Fruit fly (Drosophila melanogaster) whole organism, embryonic: ENCODE measurements around the gene mtsh.

Experiments used
- Aef1 ChIP-seq: fragments of 200-800 bp; sonication (Bioruptor generic); IDR thresholded peaks from 3 replicates; pipeline ENCODE4 v1.3.6; 2022; ENCODE audit warnings: missing biosample characterization, missing genetic modification characterization
- B-H2 ChIP-seq: fragments of 200-800 bp; sonication (Bioruptor generic); optimal IDR thresholded peaks from 2 replicates; lab custom pipeline; 2018; ENCODE audit warnings: missing biosample characterization, mild to moderate bottlenecking, missing genetic modification characterization
- CG11456 ChIP-seq: fragments of 200-800 bp; sonication (Bioruptor generic); IDR thresholded peaks from 3 replicates; pipeline ENCODE4 v1.3.6; 2022; ENCODE audit warnings: missing biosample characterization, missing genetic modification characterization
- CG11504 ChIP-seq: fragments of 200-800 bp; sonication (Bioruptor generic); optimal IDR thresholded peaks from 3 replicates; lab custom pipeline; 2019; ENCODE audit warnings: missing biosample characterization, mild to moderate bottlenecking, missing genetic modification characterization, moderate library complexity
- CG11723 ChIP-seq: fragments of 200-800 bp; sonication (Bioruptor generic); optimal IDR thresholded peaks from 2 replicates; lab custom pipeline; 2017; ENCODE audit warnings: missing biosample characterization, mild to moderate bottlenecking, missing genetic modification characterization
- CG12219 ChIP-seq: fragments of 200-800 bp; sonication (Bioruptor generic); optimal IDR thresholded peaks from 3 replicates; lab custom pipeline; 2018; ENCODE audit warnings: missing biosample characterization, mild to moderate bottlenecking, missing genetic modification characterization
- CG13775 ChIP-seq: fragments of 200-800 bp; sonication (Bioruptor generic); optimal IDR thresholded peaks from 3 replicates; lab custom pipeline; 2017; ENCODE audit warnings: missing biosample characterization, mild to moderate bottlenecking, missing genetic modification characterization
- CG15073 ChIP-seq: fragments of 200-800 bp; sonication (Bioruptor generic); optimal IDR thresholded peaks from 2 replicates; lab custom pipeline; 2016; ENCODE audit warnings: missing biosample characterization, missing genetic modification characterization
- CG16813 ChIP-seq: fragments of 200-800 bp; sonication (Bioruptor generic); IDR thresholded peaks from 3 replicates; pipeline ENCODE4 v1.3.6; 2022; ENCODE audit warnings: missing biosample characterization, missing genetic modification characterization; ENCODE audit not compliant: partially characterized antibody
- CG17361 ChIP-seq: fragments of 200-800 bp; sonication (Bioruptor generic); IDR thresholded peaks from 3 replicates; pipeline ENCODE4 v1.3.6; 2022; ENCODE audit warnings: missing biosample characterization, missing genetic modification characterization
- CG17912 ChIP-seq: fragments of 200-800 bp; sonication (Bioruptor generic); optimal IDR thresholded peaks from 2 replicates; lab custom pipeline; 2018; ENCODE audit warnings: missing biosample characterization, mild to moderate bottlenecking, missing genetic modification characterization
- CG18764 ChIP-seq: fragments of 200-800 bp; sonication (Bioruptor generic); optimal IDR thresholded peaks from 3 replicates; lab custom pipeline; 2016; ENCODE audit warnings: missing biosample characterization, missing genetic modification characterization
- CG2120 ChIP-seq: fragments of 200-800 bp; sonication (Bioruptor generic); optimal IDR thresholded peaks from 3 replicates; lab custom pipeline; 2016; ENCODE audit warnings: missing biosample characterization, missing genetic modification characterization
- CG2202 ChIP-seq: fragments of 200-800 bp; sonication (Bioruptor generic); optimal IDR thresholded peaks from 2 replicates; lab custom pipeline; 2018; ENCODE audit warnings: missing biosample characterization, mild to moderate bottlenecking, missing genetic modification characterization
- CG2712 ChIP-seq: fragments of 200-800 bp; optimal IDR thresholded peaks from 3 replicates; lab custom pipeline; 2019; ENCODE audit warnings: missing biosample characterization, mild to moderate bottlenecking, missing genetic modification characterization, moderate library complexity
- CG32772 ChIP-seq: fragments of 200-800 bp; sonication (Bioruptor generic); IDR thresholded peaks from 2 replicates; pipeline ENCODE4 v1.3.6; 2022; ENCODE audit warnings: missing biosample characterization, missing genetic modification characterization
- CG6813 ChIP-seq: fragments of 200-800 bp; sonication (Bioruptor generic); optimal IDR thresholded peaks from 2 replicates; lab custom pipeline; 2017; ENCODE audit warnings: missing biosample characterization, missing genetic modification characterization, mild to moderate bottlenecking, moderate library complexity, missing genetic modification reagents
- CG7987 ChIP-seq: fragments of 200-800 bp; sonication (Bioruptor generic); optimal IDR thresholded peaks from 2 replicates; lab custom pipeline; 2018; ENCODE audit warnings: missing biosample characterization, mild to moderate bottlenecking, missing genetic modification characterization, moderate library complexity
- CG8089 ChIP-seq: fragments of 200-800 bp; sonication (Bioruptor generic); optimal IDR thresholded peaks from 3 replicates; lab custom pipeline; 2016; ENCODE audit warnings: missing biosample characterization, missing genetic modification characterization
- Dek ChIP-seq: fragments of 200-800 bp; sonication (Bioruptor generic); optimal IDR thresholded peaks from 3 replicates; lab custom pipeline; 2019; ENCODE audit warnings: missing biosample characterization, mild to moderate bottlenecking, missing genetic modification characterization, moderate library complexity
- Hmr ChIP-seq: fragments of 200-800 bp; sonication (Bioruptor generic); optimal IDR thresholded peaks from 3 replicates; lab custom pipeline; 2017; ENCODE audit warnings: mild to moderate bottlenecking, missing biosample characterization, missing genetic modification reagents, missing genetic modification characterization
- Hr51 ChIP-seq, 2 experiments: fragments of 200-800 bp; sonication (Bioruptor generic); optimal IDR thresholded peaks; 2 replicates in 1 of 2; 3 replicates in 1 of 2; lab custom pipeline; 2016 to 2018; ENCODE audit warnings: missing biosample characterization in 2 of 2, missing genetic modification characterization in 2 of 2, mild to moderate bottlenecking in 1 of 2, moderate library complexity in 1 of 2
- Hsf ChIP-seq: fragments of 200-800 bp; sonication (Bioruptor generic); optimal IDR thresholded peaks from 3 replicates; lab custom pipeline; 2016; ENCODE audit warnings: missing biosample characterization, missing genetic modification characterization
- Lhr ChIP-seq: fragments of 200-800 bp; sonication (Bioruptor generic); optimal IDR thresholded peaks from 3 replicates; lab custom pipeline; 2017; ENCODE audit warnings: mild to moderate bottlenecking, missing biosample characterization, missing genetic modification reagents, missing genetic modification characterization
- NC2β ChIP-seq: fragments of 200-800 bp; sonication (Bioruptor generic); optimal IDR thresholded peaks from 2 replicates; lab custom pipeline; 2016; ENCODE audit warnings: missing biosample characterization, missing genetic modification characterization
- Nf-YA ChIP-seq: fragments of 200-800 bp; sonication (Bioruptor generic); IDR thresholded peaks from 2 replicates; pipeline ENCODE4 v1.3.6; 2022; ENCODE audit warnings: missing biosample characterization, missing genetic modification characterization
- NfI ChIP-seq: fragments of 200-800 bp; sonication (Bioruptor generic); optimal IDR thresholded peaks from 3 replicates; lab custom pipeline; 2018; ENCODE audit warnings: missing biosample characterization, mild to moderate bottlenecking, missing genetic modification characterization, moderate library complexity
- Sin3A ChIP-seq: fragments of >200 bp; optimal IDR thresholded peaks from 2 replicates; lab custom pipeline; 2018
- Sry-β ChIP-seq: fragments of 200-800 bp; sonication (Bioruptor generic); optimal IDR thresholded peaks from 2 replicates; lab custom pipeline; 2018; ENCODE audit warnings: missing biosample characterization, mild to moderate bottlenecking, missing genetic modification characterization, moderate library complexity
- cad ChIP-seq: fragments of >200 bp; optimal IDR thresholded peaks from 2 replicates; lab custom pipeline; 2017; ENCODE audit warnings: missing biosample characterization, missing genetic modification characterization
- da ChIP-seq: fragments of 200-800 bp; sonication (Bioruptor generic); optimal IDR thresholded peaks from 2 replicates; lab custom pipeline; 2016; ENCODE audit warnings: missing biosample characterization, missing genetic modification characterization
- ems ChIP-seq: fragments of 200-800 bp; sonication (Bioruptor generic); optimal IDR thresholded peaks from 3 replicates; lab custom pipeline; 2016; ENCODE audit warnings: missing biosample characterization, missing genetic modification characterization
- exex ChIP-seq: fragments of 200-800 bp; sonication (Bioruptor generic); optimal IDR thresholded peaks from 4 replicates; lab custom pipeline; 2018; ENCODE audit warnings: missing biosample characterization, mild to moderate bottlenecking, missing genetic modification characterization, moderate library complexity
- fd96Cb ChIP-seq: fragments of 200-800 bp; sonication (Bioruptor generic); optimal IDR thresholded peaks from 2 replicates; lab custom pipeline; 2018; ENCODE audit warnings: missing biosample characterization, mild to moderate bottlenecking, missing genetic modification characterization, moderate library complexity
- gsb ChIP-seq: fragments of 200-800 bp; sonication (Bioruptor generic); IDR thresholded peaks from 2 replicates; pipeline ENCODE4 v1.3.6; 2022; ENCODE audit warnings: missing biosample characterization, missing genetic modification characterization
- h ChIP-seq: fragments of >200 bp; optimal IDR thresholded peaks from 2 replicates; lab custom pipeline; 2017
- hb ChIP-seq: fragments of 200-800 bp; sonication (Bioruptor generic); IDR thresholded peaks from 3 replicates; pipeline ENCODE4 v1.3.6; 2022; ENCODE audit warnings: missing biosample characterization, missing genetic modification characterization; ENCODE audit not compliant: partially characterized antibody
- hkb ChIP-seq, 2 experiments: fragments of 200-800 bp in 1 of 2; fragments of >200 bp in 1 of 2; sonication (Bioruptor generic) in 1 of 2; IDR thresholded peaks in 1 of 2; optimal IDR thresholded peaks in 1 of 2; 2 replicates each; pipeline versions ENCODE4 v1.3.6 to Lab custom; 2017 to 2022; ENCODE audit warnings: missing biosample characterization in 1 of 2, missing genetic modification characterization in 1 of 2
- jing ChIP-seq: fragments of 200-800 bp; sonication (Bioruptor generic); optimal IDR thresholded peaks from 2 replicates; lab custom pipeline; 2018; ENCODE audit warnings: missing biosample characterization, mild to moderate bottlenecking, missing genetic modification characterization
- nmo ChIP-seq: fragments of 200-800 bp; sonication (Bioruptor generic); optimal IDR thresholded peaks from 2 replicates; lab custom pipeline; 2018; ENCODE audit warnings: missing biosample characterization, mild to moderate bottlenecking, missing genetic modification characterization, moderate library complexity
- p53 ChIP-seq: fragments of 200-800 bp; sonication (Bioruptor generic); optimal IDR thresholded peaks from 2 replicates; lab custom pipeline; 2016; ENCODE audit warnings: missing biosample characterization, missing genetic modification characterization
- pho ChIP-seq: fragments of 200-800 bp; sonication (Bioruptor generic); optimal IDR thresholded peaks from 2 replicates; lab custom pipeline; 2016; ENCODE audit warnings: missing biosample characterization, missing genetic modification characterization
- sens-2 ChIP-seq: fragments of 200-800 bp; sonication (Bioruptor generic); IDR thresholded peaks from 2 replicates; pipeline ENCODE4 v1.3.6; 2022; ENCODE audit warnings: missing biosample characterization, missing genetic modification characterization
- sna ChIP-seq: fragments of 200-800 bp; sonication (Bioruptor generic); IDR thresholded peaks from 2 replicates; pipeline ENCODE4 v1.3.6; 2022; ENCODE audit warnings: missing biosample characterization, missing genetic modification characterization; ENCODE audit not compliant: partially characterized antibody
- stwl ChIP-seq: fragments of 200-800 bp; sonication (Bioruptor generic); optimal IDR thresholded peaks from 3 replicates; lab custom pipeline; 2018; ENCODE audit warnings: missing biosample characterization, mild to moderate bottlenecking, missing genetic modification characterization, moderate library complexity
- tio ChIP-seq: fragments of 200-800 bp; sonication (Bioruptor generic); optimal IDR thresholded peaks from 2 replicates; lab custom pipeline; 2017; ENCODE audit warnings: missing biosample characterization, missing genetic modification characterization, inconsistent platforms
- toy ChIP-seq: fragments of 200-800 bp; sonication (Bioruptor generic); IDR thresholded peaks from 2 replicates; pipeline ENCODE4 v1.3.6; 2022; ENCODE audit warnings: missing biosample characterization, missing genetic modification characterization
- tx ChIP-seq: fragments of 200-800 bp; sonication (Bioruptor generic); optimal IDR thresholded peaks from 2 replicates; lab custom pipeline; 2016; ENCODE audit warnings: missing biosample characterization, missing genetic modification characterization
- vnd ChIP-seq: fragments of 200-800 bp; sonication (Bioruptor generic); IDR thresholded peaks from 3 replicates; pipeline ENCODE4 v1.3.6; 2022; ENCODE audit warnings: missing biosample characterization, missing genetic modification characterization; ENCODE audit not compliant: partially characterized antibody
- zfh1 ChIP-seq: fragments of 200-800 bp; sonication (Bioruptor generic); IDR thresholded peaks from 3 replicates; pipeline ENCODE4 v1.3.6; 2022; ENCODE audit warnings: missing biosample characterization, missing genetic modification characterization

The mtsh gene

DNA sequence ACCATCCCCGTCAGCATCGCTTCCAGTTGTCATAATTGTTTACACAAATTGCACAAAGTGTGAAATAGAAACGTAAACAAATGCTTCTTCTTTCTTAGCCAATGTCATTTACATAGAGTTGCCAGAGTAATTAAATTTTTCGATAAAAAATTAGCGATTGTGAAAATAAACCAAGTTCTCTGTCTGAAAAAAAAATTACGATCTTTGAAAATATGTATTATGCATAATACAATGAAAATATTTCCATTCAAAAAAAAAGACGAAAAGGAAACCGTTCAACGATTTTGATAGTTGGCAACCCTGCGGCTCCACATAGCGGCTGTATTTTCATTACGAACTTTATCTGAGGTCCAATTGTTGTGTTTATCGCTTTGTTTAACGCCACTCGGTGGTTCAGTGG, 8.6 kb downstream of the mtsh start, which contains the start of the genes CG7810 and CG7806 (continued):
- TF ChIP-seq CG16813 (GFP tag; lab: Robert Waterston, UW) (no peak), CG18764 (GFP tag; lab: Kevin White, UChicago) (peak; percentile 88), CG6813 (GFP tag; lab: Kevin White, UChicago) (peak; percentile 84), gsb (peak; percentile 58; the same call in 1 of the 2 replicates), Nf-YA (GFP tag; lab: Robert Waterston, UW) (peak; percentile 69; the same call in 1 of the 2 replicates), Hsf (GFP tag; lab: Kevin White, UChicago) (peak; percentile 94), B-H2 (GFP tag; lab: Kevin White, UChicago) (peak; percentile 90), toy (0 out of 2 replicates have a peak, but pooled peaks have one; percentile 31), CG11456 (peak; percentile 89), p53 (GFP tag; lab: Kevin White, UChicago) (peak; percentile 31), hkb (optimal IDR thresholded peaks at IDR 0.05; lab: Kevin White, UChicago) (no peak), hkb (GFP tag; IDR thresholded peaks at IDR 0.05; lab: Robert Waterston, UW) (peak; percentile 95), CG15073 (GFP tag; lab: Kevin White, UChicago) (no peak), NfI (GFP tag; lab: Kevin White, UChicago) (peak; percentile 88), exex (tag; lab: Kevin White, UChicago) (peak; percentile 75), CG2202 (tag; lab: Kevin White, UChicago) (peak; percentile 87), ems (GFP tag; lab: Kevin White, UChicago) (peak; percentile 83), stwl (peak; percentile 90), sens-2 (GFP tag; lab: Robert Waterston, UW) (peak; percentile 63), Lhr (GFP tag; lab: Kevin White, UChicago) (peak; percentile 77), Sry-β (GFP tag; lab: Kevin White, UChicago) (peak; percentile 24), CG8089 (GFP tag; lab: Kevin White, UChicago) (peak; percentile 87), zfh1 (GFP tag; lab: Robert Waterston, UW) (peak; percentile 95), CG7987 (GFP tag; lab: Kevin White, UChicago) (peak; percentile 40), CG32772 (GFP tag; lab: Robert Waterston, UW) (peak; percentile 86), h (lab: Kevin White, UChicago) (no peak), CG12219 (peak; percentile 80), vnd (GFP tag; lab: Robert Waterston, UW) (0 out of 3 replicates have a peak, but pooled peaks have one; percentile 17), sna (GFP tag; lab: Robert Waterston, UW) (0 out of 2 replicates have a peak, but pooled peaks have one; percentile 35), fd96Cb (tag; lab: Kevin White, UChicago) (peak; percentile 89), pho (GFP tag; lab: Kevin White, UChicago) (peak; percentile 89), da (GFP tag; lab: Kevin White, UChicago) (peak; percentile 80), CG11504 (no peak), CG2120 (peak; percentile 95), CG13775 (GFP tag; lab: Kevin White, UChicago) (peak; percentile 89), CG11723 (GFP tag; lab: Kevin White, UChicago) (no peak), nmo (GFP tag; lab: Kevin White, UChicago) (peak; percentile 92), Hmr (GFP tag; lab: Kevin White, UChicago) (no peak), cad (GFP tag; lab: Kevin White, UChicago) (no peak), Aef1 (peak; percentile 85), jing (GFP tag; lab: Kevin White, UChicago) (peak; percentile 58), Dek (tag; lab: Kevin White, UChicago) (peak; percentile 86), hb (no peak), tio (GFP tag; lab: Kevin White, UChicago) (no peak), CG17361 (GFP tag; lab: Robert Waterston, UW) (peak; percentile 87), Sin3A (lab: Kevin White, UChicago) (no peak), NC2β (GFP tag; lab: Kevin White, UChicago) (peak; percentile 88), CG2712 (tag; lab: Kevin White, UChicago) (peak; percentile 92), tx (GFP tag; lab: Kevin White, UChicago) (peak; percentile 86), CG17912 (GFP tag; lab: Kevin White, UChicago) (peak; percentile 20), Hr51 (GFP tag; optimal IDR thresholded peaks at IDR 0.05; lab: Kevin White, UChicago) (peak; percentile 82 to 93)
